Fruit fly (Drosophila melanogaster) whole organism, pupa: ENCODE data around the gene Golgin104.

Experiments used
- CG10348 ChIP-seq: fragments of 200-800 bp; sonication (Bioruptor generic); IDR thresholded peaks from 2 replicates; pipeline ENCODE4 v1.3.6; 2022; ENCODE audit warnings: missing biosample characterization, missing genetic modification characterization
- CG13204 ChIP-seq: fragments of 200-800 bp; sonication (Bioruptor generic); optimal IDR thresholded peaks from 2 replicates; lab custom pipeline; 2018; ENCODE audit warnings: missing biosample characterization, mild to moderate bottlenecking, missing genetic modification characterization, moderate library complexity
- CG14655 ChIP-seq: fragments of 200-800 bp; sonication (Bioruptor generic); optimal IDR thresholded peaks from 3 replicates; lab custom pipeline; 2017; ENCODE audit warnings: mild to moderate bottlenecking, missing biosample characterization, missing genetic modification reagents, missing genetic modification characterization
- CG17806 ChIP-seq: fragments of 200-800 bp; sonication (Bioruptor generic); optimal IDR thresholded peaks from 2 replicates; lab custom pipeline; 2018; ENCODE audit warnings: missing biosample characterization, mild to moderate bottlenecking, missing genetic modification characterization, moderate library complexity
- CG4496 ChIP-seq: fragments of 200-800 bp; sonication (Bioruptor generic); IDR thresholded peaks from 3 replicates; pipeline ENCODE4 v1.3.6; 2022; ENCODE audit warnings: missing biosample characterization, missing genetic modification characterization
- CG8159 ChIP-seq: fragments of 200-800 bp; sonication (Bioruptor generic); optimal IDR thresholded peaks from 3 replicates; lab custom pipeline; 2018; ENCODE audit warnings: missing biosample characterization, mild to moderate bottlenecking, missing genetic modification characterization, moderate library complexity
- CG8301 ChIP-seq: fragments of 200-800 bp; sonication (Bioruptor generic); optimal IDR thresholded peaks from 2 replicates; lab custom pipeline; 2018; ENCODE audit warnings: missing biosample characterization, mild to moderate bottlenecking, missing genetic modification characterization
- D1 ChIP-seq: fragments of 200-800 bp; sonication (Bioruptor generic); optimal IDR thresholded peaks from 2 replicates; lab custom pipeline; 2018; ENCODE audit warnings: missing biosample characterization, mild to moderate bottlenecking, missing genetic modification characterization, moderate library complexity
- EcR ChIP-seq: fragments of 200-800 bp; sonication (Bioruptor generic); optimal IDR thresholded peaks from 3 replicates; lab custom pipeline; 2019; ENCODE audit warnings: missing biosample characterization, missing genetic modification characterization, mild to moderate bottlenecking, moderate library complexity, missing genetic modification reagents
- Pif1A ChIP-seq: fragments of 200-800 bp; sonication (Bioruptor generic); optimal IDR thresholded peaks from 3 replicates; lab custom pipeline; 2016; ENCODE audit warnings: missing biosample characterization, missing genetic modification characterization
- Pif1B ChIP-seq: fragments of 200-800 bp; sonication (Bioruptor generic); optimal IDR thresholded peaks from 3 replicates; lab custom pipeline; 2016; ENCODE audit warnings: missing biosample characterization, missing genetic modification characterization
- rn ChIP-seq: fragments of 200-800 bp; sonication (Bioruptor generic); IDR thresholded peaks from 2 replicates; pipeline ENCODE4 v1.3.6; 2022; ENCODE audit warnings: missing biosample characterization, missing genetic modification characterization

DNA sequence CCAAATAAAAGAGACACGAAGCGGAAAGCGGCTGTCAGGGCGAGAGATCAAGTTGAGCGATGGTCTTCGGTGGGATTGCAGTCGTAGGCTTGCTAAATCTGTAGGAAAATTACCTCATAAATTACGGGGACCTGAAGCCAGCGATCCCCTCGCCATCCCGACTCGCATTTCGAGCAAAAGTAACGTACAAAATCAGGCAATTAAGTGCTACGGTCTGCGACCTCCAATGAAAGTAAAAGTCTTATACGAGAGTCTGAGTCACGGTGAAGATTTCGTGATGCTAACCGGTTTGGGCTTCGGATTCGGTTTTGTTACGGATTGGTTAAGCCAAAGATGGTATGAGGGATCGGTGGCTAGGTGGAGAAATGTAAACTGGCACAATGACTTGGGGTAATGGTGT lies 11.9 kb downstream of the Golgin104 start:
- TF ChIP-seq CG17806 (tag; lab: Kevin White, UChicago): no peak
- TF ChIP-seq CG13204 (GFP tag; lab: Kevin White, UChicago): no peak
- no peak for TF ChIP-seq Pif1B (GFP tag; lab: Kevin White, UChicago)
- no peak for TF ChIP-seq CG8301 (tag; lab: Kevin White, UChicago)
- no peak for TF ChIP-seq CG8159 (tag; lab: Kevin White, UChicago)
- no peak for TF ChIP-seq CG4496
- no peak for TF ChIP-seq CG14655 (GFP tag; lab: Kevin White, UChicago)
- peak; percentile 35 for TF ChIP-seq EcR (GFP tag; lab: Kevin White, UChicago)
- TF ChIP-seq D1 (tag; lab: Kevin White, UChicago): no peak
- TF ChIP-seq rn: no peak
- no peak for TF ChIP-seq CG10348 (GFP tag; lab: Robert Waterston, UW)
- no peak for TF ChIP-seq Pif1A (GFP tag; lab: Kevin White, UChicago)
